Fruit fly (Drosophila melanogaster): Measurements from ENCODE around the gene CG7968.

The CG7968 gene

DNA sequence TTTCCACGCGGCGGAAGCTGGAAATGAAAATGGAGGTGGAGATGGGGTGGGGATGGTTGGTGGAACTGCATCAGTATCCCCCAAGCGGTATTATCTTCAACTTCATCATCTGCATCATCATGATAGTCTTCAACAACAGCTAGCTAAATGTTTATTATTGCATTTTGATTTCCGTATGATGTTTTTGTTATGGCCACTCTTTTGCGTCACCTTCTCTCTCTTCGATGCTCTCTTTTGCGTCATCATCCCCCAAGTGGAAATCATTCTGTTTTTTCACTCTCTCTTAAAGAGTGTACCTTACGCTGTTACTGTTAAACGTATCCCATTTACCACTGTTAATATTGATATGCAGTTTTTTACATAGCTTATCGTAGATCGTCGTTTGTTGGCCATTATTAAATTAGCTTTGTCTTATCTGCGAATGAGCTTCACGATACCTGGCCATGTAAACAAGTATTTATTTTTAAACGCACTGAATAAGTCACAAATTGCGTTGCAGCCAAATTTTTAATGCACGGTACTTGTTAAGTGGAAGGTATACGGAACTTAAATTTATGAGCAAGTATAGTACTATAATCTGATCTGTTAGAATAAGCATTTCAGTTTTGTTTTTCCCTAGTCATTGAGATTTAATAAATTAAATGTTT lies 28.9 kb downstream of the CG7968 start (continued):
- TF ChIP-seq D (optimal IDR thresholded peaks at IDR 0.05) (no peak), D (GFP tag; optimal IDR thresholded peaks at IDR 0.05) (no peak), sob (GFP tag; IDR thresholded peaks at IDR 0.05) (no peak), corto (GFP tag; optimal IDR thresholded peaks at IDR 0.05) (peak; percentile 47), Stat92E (GFP tag; optimal IDR thresholded peaks at IDR 0.05) (no peak), CG5953 (GFP tag; IDR thresholded peaks at IDR 0.05) (no peak), CG9437 (GFP tag; optimal IDR thresholded peaks at IDR 0.05) (no peak), Spps (tag; optimal IDR thresholded peaks at IDR 0.05) (no peak), Dll (GFP tag; IDR thresholded peaks at IDR 0.05; ENCODE audit: partially characterized antibody) (0 out of 4 replicates have a peak, but pooled peaks have one; percentile 25), CG10366 (GFP tag; IDR thresholded peaks at IDR 0.05) (no peak), CG13624 (GFP tag; optimal IDR thresholded peaks at IDR 0.05) (no peak), CG10462 (GFP tag; optimal IDR thresholded peaks at IDR 0.05) (no peak), ab (GFP tag; optimal IDR thresholded peaks at IDR 0.05) (no peak), CG4617 (GFP tag; optimal IDR thresholded peaks at IDR 0.05; ENCODE audit: borderline replicate concordance) (no peak), lab (GFP tag; optimal IDR thresholded peaks at IDR 0.05) (no peak), Ada2b (GFP tag; IDR thresholded peaks at IDR 0.05) (no peak), CG17359 (tag; optimal IDR thresholded peaks at IDR 0.05) (no peak), maf-S (GFP tag; optimal IDR thresholded peaks at IDR 0.05) (no peak), Mrtf (GFP tag; IDR thresholded peaks at IDR 0.05) (no peak), sd (tag; optimal IDR thresholded peaks at IDR 0.05) (no peak), CG30403 (GFP tag; optimal IDR thresholded peaks at IDR 0.05) (no peak), bbx (GFP tag; IDR thresholded peaks at IDR 0.05; ENCODE audit: partially characterized antibody) (0 out of 2 replicates have a peak, but pooled peaks have one; percentile 15)

DNA sequence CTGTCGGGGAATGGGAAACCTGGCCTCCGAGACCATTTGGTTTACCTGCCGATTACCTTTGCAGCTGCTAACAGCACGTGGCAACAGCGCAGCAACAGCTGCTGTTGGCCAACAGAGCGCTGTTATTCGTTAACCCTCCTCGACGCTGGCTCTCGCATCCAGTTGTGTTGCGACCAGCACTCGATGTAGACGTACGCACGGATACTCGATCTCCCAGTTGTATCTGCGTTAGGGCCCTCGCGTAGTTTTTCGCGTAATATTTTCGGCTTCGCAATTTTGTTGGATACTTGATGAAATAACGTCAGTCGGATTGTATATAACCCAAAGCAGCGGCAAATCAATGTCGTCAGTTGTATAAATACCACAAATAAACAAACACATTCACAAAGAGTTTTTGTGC lies 29.6 kb downstream of the CG7968 start:
- peak; percentile 26; the same call in 1 of the 2 replicates for TF ChIP-seq Scr (GFP tag; IDR thresholded peaks at IDR 0.05; ENCODE audit: partially characterized antibody)
- peak; percentile 68; the same call in 1 of the 2 replicates for TF ChIP-seq seq (GFP tag; IDR thresholded peaks at IDR 0.05)
- no peak for TF ChIP-seq cad (GFP tag; optimal IDR thresholded peaks at IDR 0.05)
- TF ChIP-seq Opbp (GFP tag; IDR thresholded peaks at IDR 0.05; ENCODE audit: partially characterized antibody): peak; percentile 71
- no peak; the same call in 1 of the 2 replicates for TF ChIP-seq CG6272 (GFP tag; IDR thresholded peaks at IDR 0.05)
- no peak for TF ChIP-seq CG3838 (GFP tag; optimal IDR thresholded peaks at IDR 0.05)
- no peak for TF ChIP-seq CG15601 (tag; optimal IDR thresholded peaks at IDR 0.05)
- no peak for TF ChIP-seq Abd-B (GFP tag; optimal IDR thresholded peaks at IDR 0.05)
- TF ChIP-seq BtbVII (GFP tag; optimal IDR thresholded peaks at IDR 0.05): no peak
- no peak for TF ChIP-seq tup (GFP tag; optimal IDR thresholded peaks at IDR 0.05)
- TF ChIP-seq CG4820 (GFP tag; optimal IDR thresholded peaks at IDR 0.05): no peak
- no peak for TF ChIP-seq pzg (GFP tag; optimal IDR thresholded peaks at IDR 0.05)
- TF ChIP-seq mam (GFP tag; optimal IDR thresholded peaks at IDR 0.05): no peak
- TF ChIP-seq Lhr (GFP tag; optimal IDR thresholded peaks at IDR 0.05): no peak
- TF ChIP-seq gt (GFP tag; IDR thresholded peaks at IDR 0.05): no peak
- peak; percentile 25 for TF ChIP-seq CG13894 (tag; optimal IDR thresholded peaks at IDR 0.05)
- TF ChIP-seq Poxn (GFP tag; IDR thresholded peaks at IDR 0.05): no peak
- no peak for TF ChIP-seq toy (GFP tag; IDR thresholded peaks at IDR 0.05)
- TF ChIP-seq CG15514 (GFP tag; optimal IDR thresholded peaks at IDR 0.05): peak; percentile 28
- TF ChIP-seq Med (GFP tag): peak; percentile 94
- peak; percentile 27 for TF ChIP-seq CG2712 (tag; optimal IDR thresholded peaks at IDR 0.05)
- no peak for TF ChIP-seq CG3726 (GFP tag; IDR thresholded peaks at IDR 0.05)
- TF ChIP-seq row (GFP tag; IDR thresholded peaks at IDR 0.05): no peak
- TF ChIP-seq CG32772 (GFP tag; IDR thresholded peaks at IDR 0.05): no peak
- no peak for TF ChIP-seq emc (GFP tag; optimal IDR thresholded peaks at IDR 0.05)
- TF ChIP-seq ase (GFP tag; IDR thresholded peaks at IDR 0.05): no peak
- no peak for TF ChIP-seq CG10654 (GFP tag; optimal IDR thresholded peaks at IDR 0.05)
- peak; percentile 47; the same call in 1 of the 2 replicates for TF ChIP-seq bowl (GFP tag; IDR thresholded peaks at IDR 0.05)
- TF ChIP-seq bbx (GFP tag; IDR thresholded peaks at IDR 0.05; ENCODE audit: partially characterized antibody): peak; percentile 78
